Fruit fly (Drosophila melanogaster): ENCODE data around the gene Ugalt.

dm6 chrX:2685022-2685421 lies 18.6 kb downstream of the Ugalt start:
- no peak for TF ChIP-seq CTCF (optimal IDR thresholded peaks at IDR 0.05)
- no peak for TF ChIP-seq CG8478 (optimal IDR thresholded peaks at IDR 0.05)

Measured in S2 (cell line).